Fruit fly (Drosophila melanogaster) whole organism, embryonic: ENCODE results near the gene Zn72D.

Experiments used
- C15 ChIP-seq: fragments of 200-800 bp; sonication (Bioruptor generic); IDR thresholded peaks from 3 replicates; pipeline ENCODE4 v1.3.6; 2022; ENCODE audit warnings: missing biosample characterization, missing genetic modification characterization
- CG1024 ChIP-seq: fragments of 200-800 bp; sonication (Bioruptor generic); IDR thresholded peaks from 2 replicates; pipeline ENCODE4 v1.3.6; 2022; ENCODE audit warnings: missing biosample characterization, missing genetic modification characterization
- CG10274 ChIP-seq: fragments of 200-800 bp; sonication (Bioruptor generic); optimal IDR thresholded peaks from 3 replicates; lab custom pipeline; 2017; ENCODE audit warnings: missing biosample characterization, mild to moderate bottlenecking, missing genetic modification characterization
- CG10565 ChIP-seq: fragments of 200-800 bp; sonication (Bioruptor generic); optimal IDR thresholded peaks from 3 replicates; lab custom pipeline; 2016; ENCODE audit warnings: missing biosample characterization, mild to moderate bottlenecking, missing genetic modification characterization
- CG11093 ChIP-seq: fragments of 200-800 bp; sonication (Bioruptor generic); IDR thresholded peaks from 3 replicates; pipeline ENCODE4 v1.3.6; 2022; ENCODE audit warnings: missing biosample characterization, missing genetic modification characterization
- CG11560 ChIP-seq: fragments of 200-800 bp; sonication (Bioruptor generic); IDR thresholded peaks from 3 replicates; pipeline ENCODE4 v1.3.6; 2022; ENCODE audit warnings: missing biosample characterization, missing genetic modification characterization
- CG1233 ChIP-seq: fragments of 200-800 bp; sonication (Bioruptor generic); optimal IDR thresholded peaks from 4 replicates; lab custom pipeline; 2018; ENCODE audit warnings: missing biosample characterization, mild to moderate bottlenecking, missing genetic modification characterization
- CG14860 ChIP-seq: fragments of 200-800 bp; sonication (Bioruptor generic); IDR thresholded peaks from 3 replicates; pipeline ENCODE4 v1.3.6; 2022; ENCODE audit warnings: missing biosample characterization, missing genetic modification characterization; ENCODE audit not compliant: partially characterized antibody
- CG14965 ChIP-seq: fragments of 200-800 bp; sonication (Bioruptor generic); optimal IDR thresholded peaks from 2 replicates; lab custom pipeline; 2016; ENCODE audit warnings: missing biosample characterization, missing genetic modification characterization, borderline replicate concordance
- CG15011 ChIP-seq: fragments of 200-800 bp; sonication (Bioruptor generic); optimal IDR thresholded peaks from 3 replicates; lab custom pipeline; 2018; ENCODE audit warnings: missing biosample characterization, mild to moderate bottlenecking, missing genetic modification characterization
- CG16815 ChIP-seq: fragments of 200-800 bp; sonication (Bioruptor generic); optimal IDR thresholded peaks from 3 replicates; lab custom pipeline; 2017; ENCODE audit warnings: missing biosample characterization, mild to moderate bottlenecking, missing genetic modification characterization
- CG17385 ChIP-seq: fragments of 200-800 bp; sonication (Bioruptor generic); optimal IDR thresholded peaks from 3 replicates; lab custom pipeline; 2018; ENCODE audit warnings: missing biosample characterization, mild to moderate bottlenecking, missing genetic modification characterization
- CG17612 ChIP-seq: fragments of 200-800 bp; sonication (Bioruptor generic); IDR thresholded peaks from 2 replicates; pipeline ENCODE4 v1.3.6; 2022; ENCODE audit warnings: missing biosample characterization, missing genetic modification characterization
- CG18764 ChIP-seq: fragments of 200-800 bp; sonication (Bioruptor generic); optimal IDR thresholded peaks from 3 replicates; lab custom pipeline; 2016; ENCODE audit warnings: missing biosample characterization, missing genetic modification characterization
- CG2199 ChIP-seq: fragments of 200-800 bp; sonication (Bioruptor generic); IDR thresholded peaks from 3 replicates; pipeline ENCODE4 v1.3.6; 2022; ENCODE audit warnings: missing biosample characterization, missing genetic modification characterization
- CG2202 ChIP-seq: fragments of 200-800 bp; sonication (Bioruptor generic); optimal IDR thresholded peaks from 2 replicates; lab custom pipeline; 2018; ENCODE audit warnings: missing biosample characterization, mild to moderate bottlenecking, missing genetic modification characterization
- CG2889 ChIP-seq: fragments of 200-800 bp; sonication (Bioruptor generic); IDR thresholded peaks from 3 replicates; pipeline ENCODE4 v1.3.6; 2022; ENCODE audit warnings: missing biosample characterization, missing genetic modification characterization
- CG31224 ChIP-seq: fragments of 200-800 bp; sonication (Bioruptor generic); IDR thresholded peaks from 2 replicates; pipeline ENCODE4 v1.3.6; 2022; ENCODE audit warnings: missing biosample characterization, missing genetic modification characterization
- CG3281 ChIP-seq: fragments of 200-800 bp; sonication (Bioruptor generic); optimal IDR thresholded peaks from 3 replicates; lab custom pipeline; 2017; ENCODE audit warnings: missing biosample characterization, mild to moderate bottlenecking, missing genetic modification characterization
- CG3726 ChIP-seq: fragments of 200-800 bp; sonication (Bioruptor generic); IDR thresholded peaks from 3 replicates; pipeline ENCODE4, ENCODE4 v1.3.6; 2022; ENCODE audit warnings: missing biosample characterization, missing genetic modification characterization
- CG4328 ChIP-seq: fragments of 200-800 bp; sonication (Bioruptor generic); optimal IDR thresholded peaks from 3 replicates; lab custom pipeline; 2017; ENCODE audit warnings: missing biosample characterization, missing genetic modification reagents, missing genetic modification characterization
- CG7928 ChIP-seq: fragments of 200-800 bp; sonication (Bioruptor generic); optimal IDR thresholded peaks from 2 replicates; lab custom pipeline; 2017; ENCODE audit warnings: missing biosample characterization, mild to moderate bottlenecking, missing genetic modification characterization
- CG8478 ChIP-seq: fragments of >200 bp; optimal IDR thresholded peaks from 2 replicates; lab custom pipeline; 2018
- CG8924 ChIP-seq: fragments of 200-800 bp; optimal IDR thresholded peaks from 3 replicates; lab custom pipeline; 2019; ENCODE audit warnings: missing biosample characterization, mild to moderate bottlenecking, missing genetic modification characterization, moderate library complexity
- E2f1 ChIP-seq: fragments of 200-800 bp; sonication (Bioruptor generic); IDR thresholded peaks from 2 replicates; pipeline ENCODE4 v1.3.6; 2022; ENCODE audit warnings: missing biosample characterization, missing genetic modification characterization
- Fer1 ChIP-seq: fragments of 200-800 bp; sonication (Bioruptor generic); optimal IDR thresholded peaks from 2 replicates; lab custom pipeline; 2017; ENCODE audit warnings: missing biosample characterization, mild to moderate bottlenecking, missing genetic modification characterization
- GATAe ChIP-seq: fragments of 200-800 bp; sonication (Bioruptor generic); conservative IDR thresholded peaks from 2 replicates; pipeline ENCODE4 v1.3.6; 2022; ENCODE audit warnings: missing biosample characterization, missing genetic modification characterization
- H15 ChIP-seq: fragments of 200-800 bp; sonication (Bioruptor generic); IDR thresholded peaks from 3 replicates; pipeline ENCODE4 v1.3.6; 2022; ENCODE audit warnings: missing biosample characterization, missing genetic modification characterization
- HmgZ ChIP-seq: fragments of 200-800 bp; sonication (Bioruptor generic); optimal IDR thresholded peaks from 2 replicates; lab custom pipeline; 2018; ENCODE audit warnings: missing biosample characterization, mild to moderate bottlenecking, missing genetic modification characterization
- Myb ChIP-seq: fragments of 200-800 bp; sonication (Bioruptor generic); optimal IDR thresholded peaks from 2 replicates; lab custom pipeline; 2016; ENCODE audit warnings: missing biosample characterization, missing genetic modification characterization
- Usf ChIP-seq: fragments of 200-800 bp; sonication (Bioruptor generic); optimal IDR thresholded peaks from 2 replicates; lab custom pipeline; 2017; ENCODE audit warnings: missing genotype, missing biosample characterization, missing genetic modification characterization
- YL-1 ChIP-seq: fragments of 200-800 bp; sonication (Bioruptor generic); optimal IDR thresholded peaks from 3 replicates; lab custom pipeline; 2017; ENCODE audit warnings: missing biosample characterization, mild to moderate bottlenecking, missing genetic modification characterization
- ato ChIP-seq: fragments of 200-800 bp; sonication (Bioruptor generic); IDR thresholded peaks from 2 replicates; pipeline ENCODE4 v1.3.6; 2022; ENCODE audit warnings: missing biosample characterization, missing genetic modification characterization; ENCODE audit not compliant: partially characterized antibody
- bbx ChIP-seq: fragments of 200-800 bp; sonication (Bioruptor generic); IDR thresholded peaks from 2 replicates; pipeline ENCODE4 v1.3.6; 2022; ENCODE audit warnings: missing biosample characterization, missing genetic modification characterization; ENCODE audit not compliant: partially characterized antibody
- cad ChIP-seq: fragments of >200 bp; optimal IDR thresholded peaks from 2 replicates; lab custom pipeline; 2017; ENCODE audit warnings: missing biosample characterization, missing genetic modification characterization
- chif ChIP-seq, 2 experiments: fragments of 200-800 bp; sonication (Bioruptor generic); optimal IDR thresholded peaks; 3 replicates each; lab custom pipeline; 2016; ENCODE audit warnings: missing biosample characterization in 2 of 2, missing genetic modification characterization in 2 of 2
- crol ChIP-seq: fragments of 200-800 bp; sonication (Bioruptor generic); IDR thresholded peaks from 2 replicates; pipeline ENCODE4 v1.3.6; 2022; ENCODE audit warnings: missing biosample characterization, missing genetic modification characterization
- danr ChIP-seq: fragments of 200-800 bp; sonication (Bioruptor generic); IDR thresholded peaks from 2 replicates; pipeline ENCODE4 v1.3.6; 2022; ENCODE audit warnings: missing biosample characterization, missing genetic modification characterization
- dati ChIP-seq: fragments of 200-800 bp; sonication (Bioruptor generic); IDR thresholded peaks from 2 replicates; pipeline ENCODE4 v1.3.6; 2022; ENCODE audit warnings: missing biosample characterization, missing genetic modification characterization
- gcm ChIP-seq: fragments of 200-800 bp; sonication (Bioruptor generic); optimal IDR thresholded peaks from 2 replicates; lab custom pipeline; 2019; ENCODE audit warnings: missing biosample characterization, mild to moderate bottlenecking, missing genetic modification characterization, moderate library complexity
- hbn ChIP-seq: fragments of 200-800 bp; sonication (Bioruptor generic); IDR thresholded peaks from 2 replicates; pipeline ENCODE4 v1.3.6; 2022; ENCODE audit warnings: missing biosample characterization, missing genetic modification characterization; ENCODE audit not compliant: partially characterized antibody
- kah ChIP-seq: fragments of 200-800 bp; sonication (Bioruptor generic); optimal IDR thresholded peaks from 2 replicates; lab custom pipeline; 2018; ENCODE audit warnings: missing biosample characterization, mild to moderate bottlenecking, missing genetic modification characterization
- lab ChIP-seq: fragments of 200-800 bp; sonication (Bioruptor generic); optimal IDR thresholded peaks from 3 replicates; lab custom pipeline; 2017; ENCODE audit warnings: missing biosample characterization, missing genetic modification characterization, mild to moderate bottlenecking, moderate library complexity, missing genetic modification reagents
- maf-S ChIP-seq: fragments of 200-800 bp; sonication (Bioruptor generic); optimal IDR thresholded peaks from 2 replicates; lab custom pipeline; 2016; ENCODE audit warnings: missing biosample characterization, missing genetic modification characterization
- ro ChIP-seq: fragments of 200-800 bp; sonication (Bioruptor generic); IDR thresholded peaks from 2 replicates; pipeline ENCODE4 v1.3.6; 2022; ENCODE audit warnings: missing biosample characterization, missing genetic modification characterization
- shn ChIP-seq: fragments of 200-800 bp; sonication (Bioruptor generic); optimal IDR thresholded peaks from 3 replicates; lab custom pipeline; 2016; ENCODE audit warnings: missing biosample characterization, missing genetic modification characterization
- tll ChIP-seq, 2 experiments: fragments of 200-800 bp in 1 of 2; fragments of >200 bp in 1 of 2; sonication (Bioruptor generic) in 1 of 2; optimal IDR thresholded peaks; 2 replicates each; lab custom pipeline; 2017 to 2019; ENCODE audit warnings: missing biosample characterization in 2 of 2, missing genetic modification characterization in 2 of 2, mild to moderate bottlenecking in 1 of 2, moderate library complexity in 1 of 2
- tna ChIP-seq: fragments of 200-800 bp; sonication (Bioruptor generic); IDR thresholded peaks from 2 replicates; pipeline ENCODE4 v1.3.6; 2022; ENCODE audit warnings: missing biosample characterization, missing genetic modification characterization; ENCODE audit not compliant: partially characterized antibody
- yki ChIP-seq: fragments of >200 bp; optimal IDR thresholded peaks from 3 replicates; lab custom pipeline; 2018
- zf30C ChIP-seq: fragments of 200-800 bp; sonication (Bioruptor generic); optimal IDR thresholded peaks from 3 replicates; lab custom pipeline; 2018; ENCODE audit warnings: missing biosample characterization, mild to moderate bottlenecking, missing genetic modification characterization

The Zn72D gene

DNA sequence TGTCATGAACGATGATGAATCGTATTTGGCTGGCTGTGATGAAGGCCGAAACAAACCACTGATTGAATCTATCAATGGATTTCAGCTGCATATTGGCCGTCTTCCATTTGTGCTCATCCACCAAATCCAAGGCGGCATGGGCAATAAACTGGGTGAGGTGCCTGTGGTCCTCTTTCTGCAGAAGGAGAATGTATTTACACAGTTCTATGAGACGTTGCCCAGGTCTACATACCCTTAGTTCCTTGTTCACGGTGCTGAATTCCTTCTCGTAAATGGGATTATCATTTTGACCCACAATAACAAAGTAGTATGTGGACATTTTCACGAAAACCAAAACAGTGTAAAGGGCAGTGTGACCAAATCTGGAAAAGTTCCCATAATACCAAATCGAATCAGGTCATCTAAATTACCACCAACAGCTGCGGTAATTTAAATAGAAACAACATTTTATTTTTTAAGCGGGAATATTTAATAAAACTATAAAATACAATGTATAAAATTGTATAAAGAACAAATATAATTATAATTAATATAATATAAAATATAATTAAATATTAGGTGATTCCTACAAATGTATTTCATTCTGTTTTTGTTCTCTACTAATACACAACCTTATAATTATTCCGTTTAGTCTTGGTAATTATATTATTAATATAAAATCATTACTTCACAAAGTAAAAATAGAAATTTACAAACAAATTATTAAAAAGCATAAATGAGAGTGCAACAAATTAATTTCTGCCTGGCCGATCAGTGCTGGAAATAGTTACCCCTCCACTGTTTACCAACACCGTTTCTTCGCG lies 19.0 kb upstream of the Zn72D start, which contains the start of the genes Trs20 and elg1 (continued):
- TF ChIP-seq danr (GFP tag; lab: Robert Waterston, UW) (no peak), dati (GFP tag; lab: Robert Waterston, UW) (no peak), ato (GFP tag; lab: Robert Waterston, UW) (no peak), CG3726 (GFP tag; lab: Robert Waterston, UW) (no peak), CG8924 (tag; lab: Kevin White, UChicago) (peak; percentile 84), CG8478 (no peak), CG16815 (GFP tag; lab: Kevin White, UChicago) (no peak), CG17385 (GFP tag; lab: Kevin White, UChicago) (peak; percentile 60), E2f1 (peak; percentile 87), CG7928 (no peak), CG4328 (GFP tag; lab: Kevin White, UChicago) (peak; percentile 39), Usf (GFP tag; lab: Kevin White, UChicago) (no peak), gcm (GFP tag; lab: Kevin White, UChicago) (peak; percentile 77), maf-S (no peak), CG14965 (no peak), crol (GFP tag; lab: Robert Waterston, UW) (no peak), CG2889 (GFP tag; lab: Robert Waterston, UW) (no peak), Myb (GFP tag; lab: Kevin White, UChicago) (no peak), CG2202 (no peak), shn (GFP tag; lab: Kevin White, UChicago) (no peak), tll (GFP tag; optimal IDR thresholded peaks at IDR 0.05; lab: Kevin White, UChicago) (no peak), CG15011 (GFP tag; lab: Kevin White, UChicago) (no peak), CG10565 (GFP tag; lab: Kevin White, UChicago) (no peak), CG2199 (GFP tag; lab: Robert Waterston, UW) (no peak), CG10274 (GFP tag; lab: Kevin White, UChicago) (no peak), CG18764 (GFP tag; lab: Kevin White, UChicago) (no peak), kah (GFP tag; lab: Kevin White, UChicago) (peak; percentile 8), CG11560 (no peak), CG1233 (GFP tag; lab: Kevin White, UChicago) (peak; percentile 1), chif (GFP tag; optimal IDR thresholded peaks at IDR 0.05; lab: Kevin White, UChicago) (no peak), H15 (GFP tag; lab: Robert Waterston, UW) (no peak), CG11093 (GFP tag; lab: Robert Waterston, UW) (no peak), C15 (GFP tag; lab: Robert Waterston, UW) (no peak), zf30C (GFP tag; lab: Kevin White, UChicago) (no peak), CG14860 (GFP tag; lab: Robert Waterston, UW) (no peak), bbx (GFP tag; lab: Robert Waterston, UW) (0 out of 2 replicates have a peak, but pooled peaks have one; percentile 11), ro (no peak), tna (no peak), CG31224 (GFP tag; lab: Robert Waterston, UW) (no peak), CG3281 (GFP tag; lab: Kevin White, UChicago) (peak; percentile 51), GATAe (GFP tag; lab: Robert Waterston, UW) (no peak), HmgZ (tag; lab: Kevin White, UChicago) (peak; percentile 10), yki (no peak), Fer1 (GFP tag; lab: Kevin White, UChicago) (peak; percentile 58), cad (GFP tag; lab: Kevin White, UChicago) (no peak), lab (peak; percentile 62), hbn (GFP tag; lab: Robert Waterston, UW) (no peak), CG1024 (GFP tag; lab: Robert Waterston, UW) (no peak), CG17612 (GFP tag; lab: Robert Waterston, UW) (no peak), YL-1 (GFP tag; lab: Kevin White, UChicago) (peak; percentile 47)
